Comparison of ENCODE assay signal across 2 worm cellular contexts in the genomic region with DNA sequence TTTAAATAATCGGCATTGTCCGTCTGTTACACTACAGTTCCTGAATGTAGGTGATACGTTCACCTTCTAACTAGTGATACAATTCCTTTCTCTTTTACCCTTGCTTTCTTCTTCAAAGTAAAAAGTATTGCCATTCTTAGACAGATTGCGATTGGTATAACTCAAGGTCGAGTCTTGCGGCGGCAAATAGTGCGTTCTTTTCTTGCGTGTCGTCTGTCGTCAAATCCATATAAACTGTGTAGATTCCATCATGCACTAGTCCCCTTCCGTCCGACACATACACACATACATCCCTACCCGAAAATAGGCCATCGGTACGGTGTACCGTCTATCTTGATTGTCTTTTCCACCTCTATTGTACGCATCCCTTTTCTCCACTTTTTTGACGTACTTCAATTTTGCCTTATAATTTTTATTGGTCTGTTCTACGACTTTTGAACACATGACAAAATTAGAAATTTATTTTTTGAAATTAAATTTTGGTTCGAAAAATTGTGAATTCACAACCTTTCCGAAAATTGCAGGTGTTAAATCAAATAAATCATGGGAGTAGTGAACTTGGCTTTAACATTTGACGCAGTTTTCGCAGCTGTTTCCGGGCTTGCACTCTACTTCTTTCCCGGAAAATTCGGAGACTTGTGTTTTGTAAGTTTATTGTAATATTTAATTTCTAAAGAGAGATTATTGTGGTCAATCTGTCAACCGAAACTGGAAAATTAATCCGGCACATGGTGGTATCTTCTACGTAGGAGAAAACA.
A peak's percentile ranks its signal among the peaks of the same experiment; 100 is the strongest.
TF ChIP-seq lines count a peak whose summit lies in the region.

Gene C44C1.1, plus strand, starts transcription at position 525 of the 758 bp plus-strand sequence.

TF ChIP-seq in whole organism, L1 larva, 84 proteins besides CTCF, POLR2A, EP300 and RAD21 (continued from another document):
- TF ChIP-seq efl-1 (optimal IDR thresholded peaks at IDR 0.05; lab: Kevin White, UChicago) (no peak), efl-1 (GFP tag; optimal IDR thresholded peaks at IDR 0.05 in 1 of 2; lab: Kevin White, UChicago) (peak in 1 of 2 experiments; percentile 46), fkh-8 (tag; optimal IDR thresholded peaks at IDR 0.05; lab: Kevin White, UChicago) (peak; percentile 66), hlh-17 (GFP tag; optimal IDR thresholded peaks at IDR 0.05; lab: Kevin White, UChicago; ENCODE audit: borderline replicate concordance) (no peak), mep-1 (tag; optimal IDR thresholded peaks at IDR 0.05; lab: Kevin White, UChicago) (peak; percentile 47), ama-1 (optimal IDR thresholded peaks at IDR 0.05; lab: Kevin White, UChicago) (no peak), pax-3 (tag; optimal IDR thresholded peaks at IDR 0.05; lab: Kevin White, UChicago) (no peak), nhr-237 (tag; optimal IDR thresholded peaks at IDR 0.05; lab: Kevin White, UChicago) (no peak), nhr-71 (tag; optimal IDR thresholded peaks at IDR 0.05; lab: Kevin White, UChicago) (peak; percentile 52)

TF ChIP-seq in whole organism, L2 larva, 48 proteins besides CTCF, POLR2A, EP300 and RAD21 (continued from another document):
- no peak for TF ChIP-seq aly-2 (tag; optimal IDR thresholded peaks at IDR 0.05; lab: Kevin White, UChicago)
- TF ChIP-seq alr-1 (tag; optimal IDR thresholded peaks at IDR 0.05; lab: Kevin White, UChicago) = no peak
- TF ChIP-seq ZK546.5 (tag; optimal IDR thresholded peaks at IDR 0.05; lab: Kevin White, UChicago) = no peak
- no peak for TF ChIP-seq crh-2 (tag; optimal IDR thresholded peaks at IDR 0.05; lab: Kevin White, UChicago)
- TF ChIP-seq nhr-6 (tag; optimal IDR thresholded peaks at IDR 0.05; lab: Kevin White, UChicago) = no peak
- TF ChIP-seq nhr-25 (tag; optimal IDR thresholded peaks at IDR 0.05; lab: Kevin White, UChicago) = peak; percentile 52
- TF ChIP-seq ceh-16 (tag; optimal IDR thresholded peaks at IDR 0.05; lab: Kevin White, UChicago) = peak; percentile 36
- no peak for TF ChIP-seq zag-1 (tag; optimal IDR thresholded peaks at IDR 0.05; lab: Kevin White, UChicago)
- TF ChIP-seq nhr-21 (tag; optimal IDR thresholded peaks at IDR 0.05; lab: Kevin White, UChicago) = peak; percentile 61
- TF ChIP-seq lsy-2 (tag; optimal IDR thresholded peaks at IDR 0.05; lab: Kevin White, UChicago) = peak in 1 of 2 experiments; percentile 7
- peak; percentile 7 for TF ChIP-seq sma-3 (GFP tag; optimal IDR thresholded peaks at IDR 0.05; lab: Kevin White, UChicago)
- no peak for TF ChIP-seq nhr-12 (tag; optimal IDR thresholded peaks at IDR 0.05; lab: Kevin White, UChicago)
- no peak for TF ChIP-seq ztf-1 (GFP tag; conservative IDR thresholded peaks at IDR 0.05; lab: Robert Waterston, UW)
- TF ChIP-seq snpc-4 (tag; optimal IDR thresholded peaks at IDR 0.05; lab: Kevin White, UChicago) = no peak
- TF ChIP-seq dmd-4 (tag; optimal IDR thresholded peaks at IDR 0.05; lab: Kevin White, UChicago) = no peak
- TF ChIP-seq sma-9 (GFP tag; optimal IDR thresholded peaks at IDR 0.05; lab: Kevin White, UChicago) = no peak
- no peak for TF ChIP-seq sma-9 (tag; optimal IDR thresholded peaks at IDR 0.05; lab: Kevin White, UChicago)
- TF ChIP-seq elt-3 (tag; optimal IDR thresholded peaks at IDR 0.05; lab: Kevin White, UChicago) = no peak
- TF ChIP-seq elt-1 (tag; optimal IDR thresholded peaks at IDR 0.05; lab: Kevin White, UChicago) = no peak
- no peak for TF ChIP-seq nhr-11 (tag; optimal IDR thresholded peaks at IDR 0.05; lab: Kevin White, UChicago)
- peak; percentile 35 for TF ChIP-seq nhr-129 (tag; optimal IDR thresholded peaks at IDR 0.05; lab: Kevin White, UChicago)
- TF ChIP-seq fos-1 (tag; optimal IDR thresholded peaks at IDR 0.05; lab: Kevin White, UChicago) = peak; percentile 47
- no peak for TF ChIP-seq sem-4 (tag; optimal IDR thresholded peaks at IDR 0.05; lab: Kevin White, UChicago)
- TF ChIP-seq unc-39 (tag; optimal IDR thresholded peaks at IDR 0.05; lab: Kevin White, UChicago) = no peak
- peak; percentile 68 for TF ChIP-seq blmp-1 (tag; optimal IDR thresholded peaks at IDR 0.05; lab: Kevin White, UChicago; ENCODE audit: insufficient read depth)
- no peak for TF ChIP-seq lin-13 (GFP tag; optimal IDR thresholded peaks at IDR 0.05; lab: Kevin White, UChicago)
- TF ChIP-seq F13H6.1 (tag; optimal IDR thresholded peaks at IDR 0.05; lab: Kevin White, UChicago) = no peak
- no peak for TF ChIP-seq nhr-10 (tag; optimal IDR thresholded peaks at IDR 0.05; lab: Kevin White, UChicago)
- no peak for TF ChIP-seq lin-11 (tag; optimal IDR thresholded peaks at IDR 0.05; lab: Kevin White, UChicago)
- no peak for TF ChIP-seq peb-1 (tag; optimal IDR thresholded peaks at IDR 0.05; lab: Kevin White, UChicago)
- no peak for TF ChIP-seq unc-62 (GFP tag; optimal IDR thresholded peaks at IDR 0.05; lab: Kevin White, UChicago)
